Worm (Caenorhabditis elegans) whole organism, L4 larva: Measurements from ENCODE around the gene srz-102.

Experiments used
- R02D3.7 ChIP-seq: fragments of 150-350 bp; sonication (generic microtip); optimal IDR thresholded peaks from 3 replicates; lab custom pipeline; 2014; ENCODE audit warnings: missing biosample characterization, missing genetic modification characterization
- fos-1 ChIP-seq: fragments of 150-350 bp; optimal IDR thresholded peaks from 2 replicates; lab custom pipeline; 2014; ENCODE audit warnings: missing biosample characterization, missing genetic modification characterization
- lir-3 ChIP-seq: sonication (generic microtip); optimal IDR thresholded peaks from 2 replicates; lab custom pipeline; 2016; ENCODE audit warnings: mild to moderate bottlenecking, missing genetic modification characterization, missing compliant biosample characterization
- lsy-2 ChIP-seq, 2 experiments: fragments of 150-350 bp in 1 of 2; sonication (generic microtip) in 1 of 2; optimal IDR thresholded peaks; 2 replicates each; lab custom pipeline; 2014 to 2017; ENCODE audit warnings: missing biosample characterization in 2 of 2, missing genetic modification characterization in 2 of 2
- madf-5 ChIP-seq, 2 experiments: fragments of 200-800 bp; sonication (Bioruptor generic); IDR thresholded peaks; 2 replicates each; pipeline ENCODE4 v1.3.6; 2022; ENCODE audit warnings: missing compliant biosample characterization in 2 of 2, missing genetic modification characterization in 2 of 2
- mdl-1 ChIP-seq, 2 experiments: fragments of 150-350 bp in 1 of 2; sonication (generic microtip) in 1 of 2; optimal IDR thresholded peaks; 2 replicates each; lab custom pipeline; 2014 to 2017; ENCODE audit warnings: missing biosample characterization in 2 of 2, missing genetic modification characterization in 2 of 2
- nhr-11 ChIP-seq: fragments of 150-350 bp; optimal IDR thresholded peaks from 2 replicates; lab custom pipeline; 2014; ENCODE audit warnings: missing biosample characterization, missing genetic modification characterization
- nhr-237 ChIP-seq: sonication (generic microtip); optimal IDR thresholded peaks from 2 replicates; lab custom pipeline; 2017; ENCODE audit warnings: missing biosample characterization, missing genetic modification characterization
- php-3 ChIP-seq: fragments of 200-800 bp; sonication (Bioruptor generic); IDR thresholded peaks from 2 replicates; pipeline ENCODE4 v1.3.6; 2022; ENCODE audit warnings: missing genetic modification reagents, missing genetic modification characterization, missing compliant biosample characterization

DNA sequence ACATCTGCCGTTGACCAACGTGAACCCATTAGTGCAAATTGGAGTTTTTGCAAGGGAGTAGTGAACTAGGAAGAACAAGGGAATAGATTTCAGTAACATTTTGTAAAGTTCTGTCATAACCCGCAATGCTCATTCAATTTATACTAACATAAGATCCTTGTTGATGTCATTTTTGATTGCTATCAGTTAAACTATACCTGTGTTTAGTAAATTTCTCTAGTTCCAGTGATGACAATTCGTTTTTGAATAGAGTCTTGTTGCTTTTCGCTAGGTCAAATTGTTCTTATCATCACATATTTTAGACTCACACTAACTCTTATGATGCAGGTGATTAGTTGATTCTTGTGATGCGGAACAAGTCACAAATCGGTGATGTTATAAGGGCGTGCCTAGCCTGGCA is 19.2 kb downstream of the srz-102 start, which contains the start of gene clec-9:
- TF ChIP-seq R02D3.7, result no peak
- no peak for TF ChIP-seq lir-3
- TF ChIP-seq nhr-237 (tag; lab: Kevin White, UChicago), result no peak
- TF ChIP-seq madf-5 (GFP tag; IDR thresholded peaks at IDR 0.05; lab: Robert Waterston, UW), result no peak
- TF ChIP-seq lsy-2 (tag; optimal IDR thresholded peaks at IDR 0.05; lab: Kevin White, UChicago), result no peak
- TF ChIP-seq nhr-11 (tag; lab: Kevin White, UChicago), result no peak
- TF ChIP-seq fos-1, result no peak
- no peak for TF ChIP-seq php-3 (GFP tag; lab: Robert Waterston, UW)
- no peak for TF ChIP-seq mdl-1 (tag; optimal IDR thresholded peaks at IDR 0.05; lab: Kevin White, UChicago)
